Fruit fly (Drosophila melanogaster) ovary, adult (tissue): ENCODE data around the gene CG7079.

Experiments
- CG17801 ChIP-seq: fragments of 200-800 bp; optimal IDR thresholded peaks from 2 replicates; lab custom pipeline; 2019; ENCODE audit warnings: missing biosample characterization, mild to moderate bottlenecking, missing genetic modification characterization, moderate library complexity; ENCODE audit not compliant: partially characterized antibody

Gene CG7079

DNA sequence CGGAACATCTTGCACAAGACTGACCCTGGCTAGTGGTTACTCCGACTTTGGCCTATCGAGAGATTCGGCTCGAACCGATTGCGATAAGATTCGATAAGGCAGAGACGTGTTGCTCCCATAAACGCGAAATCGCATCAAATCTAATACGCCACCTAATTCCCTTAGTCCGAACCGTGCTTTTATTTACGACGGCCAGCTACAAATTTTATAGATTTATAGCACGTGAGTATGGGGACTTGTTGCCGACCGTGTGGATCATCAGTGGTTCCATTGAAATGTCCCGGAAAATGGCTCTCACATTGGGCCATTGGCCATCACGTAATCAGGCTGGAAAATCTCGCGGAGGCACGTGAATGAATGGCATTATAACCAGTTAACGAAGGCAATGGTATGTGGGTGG, 41.7 kb downstream of the CG7079 start, which contains the start of gene Alp5:
Gene Alp5, minus strand, starts transcription at position 24 of the 400 bp plus-strand sequence.
- TF ChIP-seq CG17801 (GFP tag; lab: Kevin White, UChicago): no peak

DNA sequence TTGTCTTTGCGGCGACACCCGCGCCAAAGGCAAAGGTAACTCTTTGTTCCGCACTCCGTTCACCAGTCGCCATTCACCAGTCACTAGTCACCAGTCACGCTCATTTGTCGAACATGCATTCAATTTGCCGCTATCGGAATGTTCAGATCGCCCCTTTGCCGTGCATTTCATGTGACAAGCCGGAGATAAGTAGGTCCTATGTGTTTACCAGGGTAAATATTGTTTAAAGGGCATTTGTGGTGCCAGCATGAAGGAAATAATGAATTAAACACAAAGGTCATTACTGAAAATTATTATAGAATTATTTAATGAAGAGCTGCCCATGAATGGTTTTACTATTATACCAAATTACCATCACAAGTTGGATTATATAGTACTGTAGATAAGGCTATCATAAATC, 47.5 kb downstream of the CG7079 start:
- TF ChIP-seq CG17801 (GFP tag; lab: Kevin White, UChicago): no peak

DNA sequence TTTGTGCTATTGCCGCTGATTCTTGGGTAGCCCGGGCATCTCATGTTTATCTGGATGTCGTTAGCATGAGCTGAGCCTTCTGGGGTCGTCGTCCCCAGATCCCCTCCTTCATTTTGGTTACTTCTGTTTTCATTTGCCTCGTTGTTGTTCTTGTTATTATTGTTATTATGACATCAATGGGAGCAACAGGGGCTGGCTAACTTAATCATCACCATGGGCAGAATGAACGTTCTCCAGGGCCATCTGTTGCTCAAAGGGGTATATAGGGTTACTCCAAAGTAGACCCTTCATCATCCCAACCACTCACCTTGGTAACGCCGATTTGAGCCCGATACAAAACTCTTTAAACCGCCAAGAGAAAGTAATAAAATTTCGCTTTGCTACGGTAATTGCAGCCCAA, 50.3 kb downstream of the CG7079 start:
- no peak for TF ChIP-seq CG17801 (GFP tag; lab: Kevin White, UChicago)
